Worm (Caenorhabditis elegans) whole organism, L4 larva: Measurements from ENCODE around the gene F35H10.3.

Source experiments
- Y75B8A.6 ChIP-seq: fragments of 200-800 bp; sonication (Bioruptor generic); IDR thresholded peaks from 2 replicates; pipeline ENCODE4 v1.3.6; 2022; ENCODE audit warnings: missing genetic modification reagents, missing genetic modification characterization, missing compliant biosample characterization
- ama-1 ChIP-seq: fragments of 150-350 bp; optimal IDR thresholded peaks from 2 replicates; lab custom pipeline; 2014; ENCODE audit warnings: inconsistent platforms, mixed read lengths
- pqm-1 ChIP-seq: sonication (generic microtip); optimal IDR thresholded peaks from 2 replicates; lab custom pipeline; 2017; ENCODE audit warnings: missing biosample characterization, missing genetic modification characterization

DNA sequence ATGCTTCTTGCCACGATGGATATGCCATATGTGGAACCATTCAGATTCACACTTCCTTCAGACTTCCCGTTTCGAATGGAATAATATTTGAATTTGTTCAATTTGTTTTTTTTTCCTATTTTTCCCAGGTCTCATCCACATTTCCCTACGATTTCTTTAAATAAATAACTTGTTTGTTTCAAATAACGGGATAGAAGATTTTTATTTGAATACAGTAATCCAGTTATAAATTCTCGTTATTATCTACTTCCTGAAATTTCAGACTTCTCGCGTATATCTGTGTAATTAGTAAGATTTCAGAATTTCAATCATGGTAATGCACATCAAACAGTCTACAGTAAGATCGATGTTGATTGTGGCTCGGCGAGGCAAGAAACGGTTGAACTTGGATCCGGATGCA lies 25.3 kb upstream of the F35H10.3 start, which contains the start of gene F35H10.5:
- TF ChIP-seq Y75B8A.6 (GFP tag; lab: Robert Waterston, UW) (no peak), pqm-1 (tag; lab: Kevin White, UChicago) (no peak), ama-1 (lab: Kevin White, UChicago) (no peak)
